Fruit fly (Drosophila melanogaster): ENCODE measurements around the gene CG10359.

Gene CG10359

dm6 chr3L:3616344-3616743 lies 4.4 kb downstream of the CG10359 start (continued):
- peak; percentile 77 for TF ChIP-seq onecut (GFP tag; IDR thresholded peaks at IDR 0.05)
- TF ChIP-seq CG10462 (GFP tag; optimal IDR thresholded peaks at IDR 0.05) = peak; percentile 48
- peak; percentile 72 for TF ChIP-seq CG31388 (GFP tag; optimal IDR thresholded peaks at IDR 0.05)
- no peak for TF ChIP-seq sens-2 (GFP tag; IDR thresholded peaks at IDR 0.05)
- TF ChIP-seq crol (GFP tag; IDR thresholded peaks at IDR 0.05) = peak; percentile 11; the same call in 1 of the 2 replicates
- no peak for TF ChIP-seq sc (optimal IDR thresholded peaks at IDR 0.05)
- TF ChIP-seq sc (GFP tag; optimal IDR thresholded peaks at IDR 0.05) = peak; percentile 61
- peak; percentile 68 for TF ChIP-seq CG15601 (tag; optimal IDR thresholded peaks at IDR 0.05)
- peak; percentile 61; the same call in 1 of the 3 replicates for TF ChIP-seq CG6791 (GFP tag; IDR thresholded peaks at IDR 0.05; ENCODE audit: partially characterized antibody)
- TF ChIP-seq H15 (GFP tag; IDR thresholded peaks at IDR 0.05) = peak; percentile 78; the same call in 2 of the 3 replicates
- peak; percentile 92 for TF ChIP-seq Chrac-16 (GFP tag; optimal IDR thresholded peaks at IDR 0.05)
- peak; percentile 75 to 91 for TF ChIP-seq dpn (GFP tag; optimal IDR thresholded peaks at IDR 0.05)
- peak; percentile 28 for TF ChIP-seq CG18476 (GFP tag; optimal IDR thresholded peaks at IDR 0.05)
- peak; percentile 72 for TF ChIP-seq lab (GFP tag; optimal IDR thresholded peaks at IDR 0.05)
- no peak for TF ChIP-seq tna (GFP tag; IDR thresholded peaks at IDR 0.05; ENCODE audit: partially characterized antibody)
- TF ChIP-seq CG2129 (GFP tag; IDR thresholded peaks at IDR 0.05; ENCODE audit: partially characterized antibody) = no peak
- peak; percentile 71; the same call in 2 of the 3 replicates for TF ChIP-seq CG11560 (tag; IDR thresholded peaks at IDR 0.05)
- no peak for TF ChIP-seq vfl (GFP tag; optimal IDR thresholded peaks at IDR 0.05)
- TF ChIP-seq CG42726 (GFP tag; IDR thresholded peaks at IDR 0.05; ENCODE audit: partially characterized antibody) = peak; percentile 88
- peak; percentile 35 for TF ChIP-seq CG17568 (GFP tag; optimal IDR thresholded peaks at IDR 0.05)
- no peak for TF ChIP-seq cg (GFP tag; optimal IDR thresholded peaks at IDR 0.05)
- TF ChIP-seq CG8089 (GFP tag; optimal IDR thresholded peaks at IDR 0.05) = peak; percentile 74
- no peak for TF ChIP-seq Lpt (GFP tag; optimal IDR thresholded peaks at IDR 0.05)
- TF ChIP-seq CG9932 (GFP tag; IDR thresholded peaks at IDR 0.05) = peak; percentile 93
- TF ChIP-seq CG17328 (GFP tag; IDR thresholded peaks at IDR 0.05) = peak; percentile 73
- TF ChIP-seq CG14965 (GFP tag; optimal IDR thresholded peaks at IDR 0.05; ENCODE audit: borderline replicate concordance) = peak; percentile 46
- no peak for TF ChIP-seq Ravus (GFP tag; IDR thresholded peaks at IDR 0.05)
- TF ChIP-seq CG13775 (GFP tag; optimal IDR thresholded peaks at IDR 0.05) = peak; percentile 59
- TF ChIP-seq ewg (GFP tag; optimal IDR thresholded peaks at IDR 0.05) = peak; percentile 48
- TF ChIP-seq NK7.1 (GFP tag; optimal IDR thresholded peaks at IDR 0.05) = peak; percentile 52
- TF ChIP-seq Antp (GFP tag; optimal IDR thresholded peaks at IDR 0.05) = peak; percentile 87
- TF ChIP-seq stwl (tag; optimal IDR thresholded peaks at IDR 0.05) = peak; percentile 81
- peak; percentile 58 for TF ChIP-seq CG1233 (GFP tag; optimal IDR thresholded peaks at IDR 0.05)
- peak; percentile 62 for TF ChIP-seq yki (optimal IDR thresholded peaks at IDR 0.05)
- peak; percentile 84 for TF ChIP-seq CoRest (tag; optimal IDR thresholded peaks at IDR 0.05)
- TF ChIP-seq grn (GFP tag; optimal IDR thresholded peaks at IDR 0.05) = no peak
- peak; percentile 82 for TF ChIP-seq CG12744 (GFP tag; optimal IDR thresholded peaks at IDR 0.05)
- no peak for TF ChIP-seq cad (GFP tag; optimal IDR thresholded peaks at IDR 0.05)
- TF ChIP-seq Med (GFP tag) = peak; percentile 98
- no peak for TF ChIP-seq Max (GFP tag; optimal IDR thresholded peaks at IDR 0.05)
- no peak for TF ChIP-seq C15 (GFP tag; IDR thresholded peaks at IDR 0.05)
- TF ChIP-seq CG34376 (GFP tag; optimal IDR thresholded peaks at IDR 0.05) = peak; percentile 33
- TF ChIP-seq CG6813 (GFP tag; optimal IDR thresholded peaks at IDR 0.05) = peak; percentile 52
- TF ChIP-seq Dad (GFP tag; optimal IDR thresholded peaks at IDR 0.05) = peak; percentile 64
- 0 out of 2 replicates have a peak, but pooled peaks have one; percentile 35 for TF ChIP-seq Nf-YA (GFP tag; IDR thresholded peaks at IDR 0.05)
- peak; percentile 49 for TF ChIP-seq her (GFP tag; optimal IDR thresholded peaks at IDR 0.05)
- TF ChIP-seq CG3065 (GFP tag; optimal IDR thresholded peaks at IDR 0.05) = peak; percentile 68
- peak; percentile 89 for TF ChIP-seq Ptx1 (GFP tag; IDR thresholded peaks at IDR 0.05)
- peak; percentile 32; the same call in 1 of the 2 replicates for TF ChIP-seq klu (GFP tag; IDR thresholded peaks at IDR 0.05)
- no peak for TF ChIP-seq CG8281 (tag; optimal IDR thresholded peaks at IDR 0.05)
- no peak for TF ChIP-seq CG10565 (GFP tag; optimal IDR thresholded peaks at IDR 0.05)
